Worm (Caenorhabditis elegans): ENCODE data around the gene R08E3.3.

DNA sequence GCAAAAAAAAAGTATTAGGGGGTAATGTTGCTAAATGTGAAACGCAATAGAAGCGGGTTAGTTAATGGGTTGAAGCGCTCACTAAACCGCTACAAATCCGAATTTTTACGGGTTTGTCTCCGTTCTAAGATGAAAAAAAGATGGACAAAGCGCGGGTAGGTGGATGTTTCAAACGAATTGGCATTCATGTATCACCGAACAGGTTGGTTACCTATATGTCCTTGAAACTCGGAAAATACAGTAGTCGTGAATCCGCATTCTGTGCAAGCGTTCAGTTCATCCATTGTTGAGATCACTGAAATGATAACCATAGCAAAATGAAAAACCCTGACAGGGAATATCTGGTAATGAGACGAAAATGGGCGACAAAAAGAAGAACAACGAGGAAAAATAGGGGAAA lies 7.2 kb upstream of the R08E3.3 start, which contains the start of gene ztf-16:
- TF ChIP-seq snpc-4 (GFP tag; optimal IDR thresholded peaks at IDR 0.05) (no peak), snpc-4 (tag; optimal IDR thresholded peaks at IDR 0.05) (no peak), ama-1 (optimal IDR thresholded peaks at IDR 0.05) (no peak), ama-1 (GFP tag; optimal IDR thresholded peaks at IDR 0.05) (no peak), B0035.1 (tag; optimal IDR thresholded peaks at IDR 0.05) (no peak), zim-3 (tag; optimal IDR thresholded peaks at IDR 0.05) (no peak), egrh-3 (GFP tag; IDR thresholded peaks at IDR 0.05) (no peak), bed-2 (GFP tag; IDR thresholded peaks at IDR 0.05) (no peak)

All from whole organism, young adult.